Fruit fly (Drosophila melanogaster) whole organism, embryonic: ENCODE results near the gene Mec2.

Experiments
- CG10366 ChIP-seq: fragments of 200-800 bp; sonication (Bioruptor generic); IDR thresholded peaks from 2 replicates; pipeline ENCODE4 v1.3.6; 2022; ENCODE audit warnings: missing biosample characterization, missing genetic modification characterization
- CG10462 ChIP-seq: fragments of 200-800 bp; sonication (Bioruptor generic); optimal IDR thresholded peaks from 2 replicates; lab custom pipeline; 2016; ENCODE audit warnings: missing biosample characterization, missing genetic modification characterization
- CG10959 ChIP-seq: fragments of 200-800 bp; sonication (Bioruptor generic); IDR thresholded peaks from 2 replicates; pipeline ENCODE4 v1.3.6; 2022; ENCODE audit warnings: missing biosample characterization, missing genetic modification characterization
- CG12104 ChIP-seq: fragments of 200-800 bp; sonication (Bioruptor generic); optimal IDR thresholded peaks from 3 replicates; lab custom pipeline; 2016; ENCODE audit warnings: missing biosample characterization, missing genetic modification characterization
- CG12155 ChIP-seq: fragments of 200-800 bp; sonication (Bioruptor generic); optimal IDR thresholded peaks from 3 replicates; lab custom pipeline; 2016; ENCODE audit warnings: missing biosample characterization, missing genetic modification characterization
- CG12219 ChIP-seq: fragments of 200-800 bp; sonication (Bioruptor generic); optimal IDR thresholded peaks from 3 replicates; lab custom pipeline; 2018; ENCODE audit warnings: missing biosample characterization, mild to moderate bottlenecking, missing genetic modification characterization
- CG12391 ChIP-seq: fragments of 200-800 bp; sonication (Bioruptor generic); optimal IDR thresholded peaks from 3 replicates; lab custom pipeline; 2018; ENCODE audit warnings: missing biosample characterization, mild to moderate bottlenecking, missing genetic modification characterization, moderate library complexity
- CG12769 ChIP-seq: fragments of 200-800 bp; sonication (Bioruptor generic); optimal IDR thresholded peaks from 2 replicates; lab custom pipeline; 2019; ENCODE audit warnings: missing biosample characterization, mild to moderate bottlenecking, missing genetic modification characterization, moderate library complexity
- CG13287 ChIP-seq: fragments of 200-800 bp; sonication (Bioruptor generic); IDR thresholded peaks from 2 replicates; pipeline ENCODE4 v1.3.6; 2022; ENCODE audit warnings: missing biosample characterization, missing genetic modification characterization; ENCODE audit not compliant: partially characterized antibody
- CG13424 ChIP-seq: fragments of 200-800 bp; sonication (Bioruptor generic); optimal IDR thresholded peaks from 2 replicates; lab custom pipeline; 2019; ENCODE audit warnings: missing biosample characterization, mild to moderate bottlenecking, missing genetic modification characterization, moderate library complexity
- CG15073 ChIP-seq: fragments of 200-800 bp; sonication (Bioruptor generic); optimal IDR thresholded peaks from 2 replicates; lab custom pipeline; 2016; ENCODE audit warnings: missing biosample characterization, missing genetic modification characterization
- CG15269 ChIP-seq: fragments of 200-800 bp; sonication (Bioruptor generic); optimal IDR thresholded peaks from 2 replicates; lab custom pipeline; 2018; ENCODE audit warnings: missing biosample characterization, mild to moderate bottlenecking, missing genetic modification characterization, moderate library complexity
- CG17328 ChIP-seq: fragments of 200-800 bp; sonication (Bioruptor generic); IDR thresholded peaks from 2 replicates; pipeline ENCODE4 v1.3.6; 2022; ENCODE audit warnings: missing biosample characterization, missing genetic modification characterization
- CG17612 ChIP-seq: fragments of 200-800 bp; sonication (Bioruptor generic); IDR thresholded peaks from 2 replicates; pipeline ENCODE4 v1.3.6; 2022; ENCODE audit warnings: missing biosample characterization, missing genetic modification characterization
- CG32532 ChIP-seq: fragments of 200-800 bp; sonication (Bioruptor generic); IDR thresholded peaks from 2 replicates; pipeline ENCODE4 v1.3.6; 2022; ENCODE audit warnings: missing biosample characterization, missing genetic modification characterization
- CG33213 ChIP-seq: fragments of 200-800 bp; sonication (Bioruptor generic); optimal IDR thresholded peaks from 3 replicates; lab custom pipeline; 2016; ENCODE audit warnings: missing biosample characterization, missing genetic modification characterization
- CG3726 ChIP-seq: fragments of 200-800 bp; sonication (Bioruptor generic); IDR thresholded peaks from 3 replicates; pipeline ENCODE4, ENCODE4 v1.3.6; 2022; ENCODE audit warnings: missing biosample characterization, missing genetic modification characterization
- CG4282 ChIP-seq: fragments of 200-800 bp; sonication (Bioruptor generic); optimal IDR thresholded peaks from 2 replicates; lab custom pipeline; 2016; ENCODE audit warnings: missing biosample characterization, missing genetic modification characterization
- CG8281 ChIP-seq: fragments of 200-800 bp; sonication (Bioruptor generic); optimal IDR thresholded peaks from 2 replicates; lab custom pipeline; 2018; ENCODE audit warnings: missing biosample characterization, mild to moderate bottlenecking, missing genetic modification characterization, moderate library complexity
- CG8359 ChIP-seq: fragments of 200-800 bp; sonication (Bioruptor generic); optimal IDR thresholded peaks from 2 replicates; lab custom pipeline; 2017; ENCODE audit warnings: missing biosample characterization, mild to moderate bottlenecking, missing genetic modification characterization, borderline replicate concordance
- CG8765 ChIP-seq: fragments of 200-800 bp; sonication (Bioruptor generic); IDR thresholded peaks from 2 replicates; pipeline ENCODE4 v1.3.6; 2022; ENCODE audit warnings: missing biosample characterization, missing genetic modification characterization
- CG9609 ChIP-seq: fragments of 200-800 bp; sonication (Bioruptor generic); optimal IDR thresholded peaks from 3 replicates; lab custom pipeline; 2016; ENCODE audit warnings: missing biosample characterization, missing genetic modification characterization
- CG9876 ChIP-seq: fragments of 200-800 bp; sonication (Bioruptor generic); optimal IDR thresholded peaks from 2 replicates; lab custom pipeline; 2016; ENCODE audit warnings: missing biosample characterization, missing genetic modification characterization
- CHES-1-like ChIP-seq: fragments of 200-800 bp; sonication (Bioruptor generic); optimal IDR thresholded peaks from 2 replicates; lab custom pipeline; 2016; ENCODE audit warnings: missing biosample characterization, missing genetic modification characterization
- Gsc ChIP-seq: fragments of 200-800 bp; sonication (Bioruptor generic); IDR thresholded peaks from 2 replicates; pipeline ENCODE4 v1.3.6; 2022; ENCODE audit warnings: missing biosample characterization, missing genetic modification characterization
- H15 ChIP-seq: fragments of 200-800 bp; sonication (Bioruptor generic); IDR thresholded peaks from 3 replicates; pipeline ENCODE4 v1.3.6; 2022; ENCODE audit warnings: missing biosample characterization, missing genetic modification characterization
- HLH3B ChIP-seq: fragments of 200-800 bp; sonication (Bioruptor generic); IDR thresholded peaks from 2 replicates; pipeline ENCODE4 v1.3.6; 2022; ENCODE audit warnings: missing biosample characterization, missing genetic modification characterization
- Lpt ChIP-seq: fragments of >200 bp; optimal IDR thresholded peaks from 2 replicates; lab custom pipeline; 2018; ENCODE audit warnings: missing biosample characterization, missing genetic modification characterization
- MTF-1 ChIP-seq: fragments of 200-800 bp; sonication (Bioruptor generic); optimal IDR thresholded peaks from 2 replicates; lab custom pipeline; 2018; ENCODE audit warnings: missing biosample characterization, mild to moderate bottlenecking, missing genetic modification characterization, borderline replicate concordance
- Opbp ChIP-seq: fragments of 200-800 bp; sonication (Bioruptor generic); IDR thresholded peaks from 3 replicates; pipeline ENCODE4 v1.3.6; 2022; ENCODE audit warnings: missing biosample characterization, missing genetic modification characterization; ENCODE audit not compliant: partially characterized antibody
- Side ChIP-seq: fragments of 200-800 bp; sonication (Bioruptor generic); optimal IDR thresholded peaks from 2 replicates; lab custom pipeline; 2016; ENCODE audit warnings: missing biosample characterization, missing genetic modification characterization
- Tbp ChIP-seq: fragments of >200 bp; optimal IDR thresholded peaks from 2 replicates; lab custom pipeline; 2018; ENCODE audit warnings: missing biosample characterization, missing genetic modification characterization
- Usf ChIP-seq: fragments of 200-800 bp; sonication (Bioruptor generic); optimal IDR thresholded peaks from 2 replicates; lab custom pipeline; 2017; ENCODE audit warnings: missing genotype, missing biosample characterization, missing genetic modification characterization
- ab ChIP-seq: fragments of 200-800 bp; sonication (Bioruptor generic); optimal IDR thresholded peaks from 2 replicates; lab custom pipeline; 2016; ENCODE audit warnings: missing biosample characterization, missing genetic modification characterization
- ara ChIP-seq: fragments of 200-800 bp; sonication (Bioruptor generic); IDR thresholded peaks from 2 replicates; pipeline ENCODE4 v1.3.6; 2022; ENCODE audit warnings: missing biosample characterization, missing genetic modification characterization
- crc ChIP-seq: fragments of 200-800 bp; sonication (Bioruptor generic); optimal IDR thresholded peaks from 2 replicates; lab custom pipeline; 2016; ENCODE audit warnings: missing biosample characterization, missing genetic modification characterization
- danr ChIP-seq: fragments of 200-800 bp; sonication (Bioruptor generic); IDR thresholded peaks from 2 replicates; pipeline ENCODE4 v1.3.6; 2022; ENCODE audit warnings: missing biosample characterization, missing genetic modification characterization
- dmrt11E ChIP-seq: fragments of 200-800 bp; sonication (Bioruptor generic); optimal IDR thresholded peaks from 3 replicates; lab custom pipeline; 2018; ENCODE audit warnings: missing biosample characterization, mild to moderate bottlenecking, missing genetic modification characterization, moderate library complexity
- grn ChIP-seq: fragments of 200-800 bp; sonication (Bioruptor generic); optimal IDR thresholded peaks from 3 replicates; lab custom pipeline; 2017; ENCODE audit warnings: missing biosample characterization, missing genetic modification characterization
- hkb ChIP-seq, 2 experiments: fragments of 200-800 bp in 1 of 2; fragments of >200 bp in 1 of 2; sonication (Bioruptor generic) in 1 of 2; IDR thresholded peaks in 1 of 2; optimal IDR thresholded peaks in 1 of 2; 2 replicates each; pipeline versions ENCODE4 v1.3.6 to Lab custom; 2017 to 2022; ENCODE audit warnings: missing biosample characterization in 1 of 2, missing genetic modification characterization in 1 of 2
- inv ChIP-seq: fragments of 200-800 bp; sonication (Bioruptor generic); IDR thresholded peaks from 2 replicates; pipeline ENCODE4 v1.3.6; 2022; ENCODE audit warnings: missing biosample characterization, missing genetic modification characterization; ENCODE audit not compliant: partially characterized antibody
- ken ChIP-seq: fragments of 200-800 bp; sonication (Bioruptor generic); IDR thresholded peaks from 3 replicates; pipeline ENCODE4 v1.3.6; 2022; ENCODE audit warnings: missing biosample characterization, missing genetic modification characterization
- maf-S ChIP-seq: fragments of 200-800 bp; sonication (Bioruptor generic); optimal IDR thresholded peaks from 2 replicates; lab custom pipeline; 2016; ENCODE audit warnings: missing biosample characterization, missing genetic modification characterization
- nerfin-1 ChIP-seq: fragments of 200-800 bp; sonication (Bioruptor generic); optimal IDR thresholded peaks from 3 replicates; lab custom pipeline; 2019; ENCODE audit warnings: missing biosample characterization, mild to moderate bottlenecking, missing genetic modification characterization, moderate library complexity
- peb ChIP-seq: fragments of 200-800 bp; sonication (Bioruptor generic); IDR thresholded peaks from 2 replicates; pipeline ENCODE4 v1.3.6; 2022; ENCODE audit warnings: missing biosample characterization, missing genetic modification characterization
- sc ChIP-seq, 3 experiments: fragments of >200 bp in 2 of 3; fragments of 200-800 bp in 1 of 3; sonication (Bioruptor generic) in 1 of 3; optimal IDR thresholded peaks; 2 replicates in 2 of 3; 3 replicates in 1 of 3; lab custom pipeline; 2017; ENCODE audit warnings: mild to moderate bottlenecking in 1 of 3, missing biosample characterization in 1 of 3, missing genetic modification characterization in 1 of 3, missing genetic modification reagents in 1 of 3
- slbo ChIP-seq: fragments of 200-800 bp; sonication (Bioruptor generic); IDR thresholded peaks from 2 replicates; pipeline ENCODE4 v1.3.6; 2022; ENCODE audit warnings: missing biosample characterization, missing genetic modification characterization
- tap ChIP-seq: fragments of 200-800 bp; optimal IDR thresholded peaks from 3 replicates; lab custom pipeline; 2019; ENCODE audit warnings: missing biosample characterization, mild to moderate bottlenecking, missing genetic modification characterization, moderate library complexity
- trem ChIP-seq: fragments of 200-800 bp; optimal IDR thresholded peaks from 3 replicates; lab custom pipeline; 2019; ENCODE audit warnings: missing biosample characterization, mild to moderate bottlenecking, missing genetic modification characterization, moderate library complexity
- tx ChIP-seq: fragments of 200-800 bp; sonication (Bioruptor generic); optimal IDR thresholded peaks from 2 replicates; lab custom pipeline; 2016; ENCODE audit warnings: missing biosample characterization, missing genetic modification characterization
- unpg ChIP-seq: fragments of 200-800 bp; sonication (Bioruptor generic); optimal IDR thresholded peaks from 3 replicates; lab custom pipeline; 2018; ENCODE audit warnings: missing biosample characterization, mild to moderate bottlenecking, missing genetic modification characterization, moderate library complexity
- vfl ChIP-seq: fragments of 200-800 bp; sonication (Bioruptor generic); optimal IDR thresholded peaks from 2 replicates; lab custom pipeline; 2016; ENCODE audit warnings: missing biosample characterization, missing genetic modification characterization

Mec2 gene

DNA sequence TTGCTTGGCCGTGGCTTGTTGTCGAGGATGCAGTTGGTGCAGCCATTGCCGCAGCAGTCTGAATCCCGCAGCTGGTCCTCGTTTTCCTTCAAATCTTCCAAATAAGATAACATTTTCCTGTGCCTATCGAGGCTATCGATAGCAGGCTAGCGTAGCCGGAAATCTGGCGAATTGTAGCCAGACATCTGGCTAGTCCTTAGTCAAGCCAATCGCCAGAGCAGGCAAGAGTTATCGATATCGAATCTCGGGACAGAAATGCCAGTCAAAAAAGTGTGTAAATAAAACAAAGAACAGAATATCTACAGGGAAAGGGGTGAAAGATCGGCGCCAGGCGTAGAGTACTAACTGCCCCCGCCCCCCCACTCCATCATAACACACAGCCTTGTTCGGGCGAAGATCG lies 5.5 kb downstream of the Mec2 start, which contains the start of the genes CG7914 and CG14194 (continued):
- TF ChIP-seq CG8281 (no peak), maf-S (GFP tag; lab: Kevin White, UChicago) (no peak), inv (GFP tag; lab: Robert Waterston, UW) (peak; percentile 60), Usf (no peak), Opbp (GFP tag; lab: Robert Waterston, UW) (peak; percentile 87), ken (no peak), CG15269 (tag; lab: Kevin White, UChicago) (no peak), CG15073 (GFP tag; lab: Kevin White, UChicago) (no peak), CG33213 (no peak), Side (GFP tag; lab: Kevin White, UChicago) (no peak), danr (GFP tag; lab: Robert Waterston, UW) (no peak), slbo (GFP tag; lab: Robert Waterston, UW) (no peak), CG9609 (GFP tag; lab: Kevin White, UChicago) (no peak), trem (tag; lab: Kevin White, UChicago) (peak; percentile 55), vfl (GFP tag; lab: Kevin White, UChicago) (no peak), Gsc (GFP tag; lab: Robert Waterston, UW) (no peak), ab (no peak), CG12391 (tag; lab: Kevin White, UChicago) (no peak), Lpt (GFP tag; lab: Kevin White, UChicago) (no peak), CG12155 (GFP tag; lab: Kevin White, UChicago) (no peak), CG13287 (GFP tag; lab: Robert Waterston, UW) (peak; percentile 81), CG12104 (GFP tag; lab: Kevin White, UChicago) (no peak), dmrt11E (tag; lab: Kevin White, UChicago) (no peak), crc (GFP tag; lab: Kevin White, UChicago) (no peak), peb (GFP tag; lab: Robert Waterston, UW) (no peak), CG8359 (no peak), tap (no peak), MTF-1 (no peak), unpg (GFP tag; lab: Kevin White, UChicago) (no peak), CG4282 (GFP tag; lab: Kevin White, UChicago) (no peak), CG13424 (tag; lab: Kevin White, UChicago) (no peak), tx (GFP tag; lab: Kevin White, UChicago) (no peak), nerfin-1 (tag; lab: Kevin White, UChicago) (no peak), Tbp (GFP tag; lab: Kevin White, UChicago) (no peak), CG12219 (no peak), HLH3B (no peak), CG32532 (GFP tag; lab: Robert Waterston, UW) (no peak), CG9876 (GFP tag; lab: Kevin White, UChicago) (no peak), sc (optimal IDR thresholded peaks at IDR 0.05; lab: Kevin White, UChicago) (no peak), sc (GFP tag; optimal IDR thresholded peaks at IDR 0.05; lab: Kevin White, UChicago) (no peak), H15 (GFP tag; lab: Robert Waterston, UW) (no peak), grn (GFP tag; lab: Kevin White, UChicago) (no peak), CG12769 (tag; lab: Kevin White, UChicago) (no peak), CHES-1-like (no peak), CG17328 (GFP tag; lab: Robert Waterston, UW) (no peak), CG10366 (no peak), CG10959 (GFP tag; lab: Robert Waterston, UW) (no peak), CG10462 (GFP tag; lab: Kevin White, UChicago) (no peak), CG17612 (GFP tag; lab: Robert Waterston, UW) (no peak), CG8765 (GFP tag; lab: Robert Waterston, UW) (no peak), hkb (optimal IDR thresholded peaks at IDR 0.05; lab: Kevin White, UChicago) (no peak), hkb (GFP tag; IDR thresholded peaks at IDR 0.05; lab: Robert Waterston, UW) (no peak), ara (no peak), CG3726 (GFP tag; lab: Robert Waterston, UW) (no peak)
